Fruit fly (Drosophila melanogaster) whole organism, embryonic: ENCODE measurements around the gene CG13609.

Experiments used
- CG18262 ChIP-seq: fragments of 200-800 bp; optimal IDR thresholded peaks from 3 replicates; lab custom pipeline; 2019; ENCODE audit warnings: missing biosample characterization, mild to moderate bottlenecking, missing genetic modification characterization, moderate library complexity
- CG2712 ChIP-seq: fragments of 200-800 bp; optimal IDR thresholded peaks from 3 replicates; lab custom pipeline; 2019; ENCODE audit warnings: missing biosample characterization, mild to moderate bottlenecking, missing genetic modification characterization, moderate library complexity
- CG5953 ChIP-seq: fragments of 200-800 bp; sonication (Bioruptor generic); IDR thresholded peaks from 2 replicates; pipeline ENCODE4 v1.3.6; 2022; ENCODE audit warnings: missing biosample characterization, missing genetic modification characterization
- CG6175 ChIP-seq: fragments of 200-800 bp; sonication (Bioruptor generic); IDR thresholded peaks from 3 replicates; pipeline ENCODE4 v1.3.6; 2022; ENCODE audit warnings: missing biosample characterization, missing genetic modification characterization
- CG6654 ChIP-seq: fragments of 200-800 bp; sonication (Bioruptor generic); optimal IDR thresholded peaks from 2 replicates; lab custom pipeline; 2017; ENCODE audit warnings: missing biosample characterization, mild to moderate bottlenecking, missing genetic modification characterization
- Camta ChIP-seq: fragments of 200-800 bp; sonication (Bioruptor generic); optimal IDR thresholded peaks from 2 replicates; lab custom pipeline; 2016; ENCODE audit warnings: missing biosample characterization, missing genetic modification characterization
- HmgZ ChIP-seq: fragments of 200-800 bp; sonication (Bioruptor generic); optimal IDR thresholded peaks from 2 replicates; lab custom pipeline; 2018; ENCODE audit warnings: missing biosample characterization, mild to moderate bottlenecking, missing genetic modification characterization
- Meics ChIP-seq: fragments of 200-800 bp; sonication (Bioruptor generic); optimal IDR thresholded peaks from 2 replicates; lab custom pipeline; 2017; ENCODE audit warnings: missing biosample characterization, mild to moderate bottlenecking, missing genetic modification characterization
- Sry-β ChIP-seq: fragments of 200-800 bp; sonication (Bioruptor generic); optimal IDR thresholded peaks from 2 replicates; lab custom pipeline; 2018; ENCODE audit warnings: missing biosample characterization, mild to moderate bottlenecking, missing genetic modification characterization, moderate library complexity
- Ssrp ChIP-seq: fragments of 200-800 bp; sonication (Bioruptor generic); optimal IDR thresholded peaks from 2 replicates; lab custom pipeline; 2018; ENCODE audit warnings: missing biosample characterization, mild to moderate bottlenecking, missing genetic modification characterization, moderate library complexity
- dmrt11E ChIP-seq: fragments of 200-800 bp; sonication (Bioruptor generic); optimal IDR thresholded peaks from 3 replicates; lab custom pipeline; 2018; ENCODE audit warnings: missing biosample characterization, mild to moderate bottlenecking, missing genetic modification characterization, moderate library complexity
- hth ChIP-seq: fragments of >200 bp; optimal IDR thresholded peaks from 2 replicates; lab custom pipeline; 2017; ENCODE audit warnings: inconsistent platforms
- inv ChIP-seq: fragments of 200-800 bp; sonication (Bioruptor generic); IDR thresholded peaks from 2 replicates; pipeline ENCODE4 v1.3.6; 2022; ENCODE audit warnings: missing biosample characterization, missing genetic modification characterization; ENCODE audit not compliant: partially characterized antibody
- sqz ChIP-seq: fragments of 200-800 bp; sonication (Bioruptor generic); optimal IDR thresholded peaks from 3 replicates; lab custom pipeline; 2018; ENCODE audit warnings: missing biosample characterization, mild to moderate bottlenecking, missing genetic modification characterization

dm6 chr3R:24272232-24272631, 45.4 kb downstream of the CG13609 start:
- no peak for TF ChIP-seq Meics (GFP tag; lab: Kevin White, UChicago)
- no peak for TF ChIP-seq sqz (GFP tag; lab: Kevin White, UChicago)
- no peak for TF ChIP-seq CG6654
- no peak for TF ChIP-seq Ssrp (tag; lab: Kevin White, UChicago)
- no peak for TF ChIP-seq inv (GFP tag; lab: Robert Waterston, UW)
- TF ChIP-seq HmgZ (tag; lab: Kevin White, UChicago): no peak
- TF ChIP-seq CG18262: no peak
- TF ChIP-seq Sry-β (GFP tag; lab: Kevin White, UChicago): no peak
- TF ChIP-seq CG2712: no peak
- TF ChIP-seq CG5953 (GFP tag; lab: Robert Waterston, UW): no peak
- no peak for TF ChIP-seq Camta (GFP tag; lab: Kevin White, UChicago)
- TF ChIP-seq dmrt11E (tag; lab: Kevin White, UChicago): no peak
- no peak for TF ChIP-seq hth (lab: Kevin White, UChicago)
- no peak for TF ChIP-seq CG6175
